Fruit fly (Drosophila melanogaster): Measurements from ENCODE around the gene CG10492.

The CG10492 gene

dm6 chr2L:19021278-19022220, 32.3 kb upstream of the CG10492 start (continued):
- TF ChIP-seq fd85E (GFP tag; optimal IDR thresholded peaks at IDR 0.05) (peak; percentile 1), Sox102F (GFP tag; optimal IDR thresholded peaks at IDR 0.05) (peak; percentile 85), Smox (GFP tag; optimal IDR thresholded peaks at IDR 0.05) (peak; percentile 78), acj6 (GFP tag; optimal IDR thresholded peaks at IDR 0.05) (peak; percentile 81), Hr39 (GFP tag; optimal IDR thresholded peaks at IDR 0.05) (peak; percentile 67), Eip93F (GFP tag; optimal IDR thresholded peaks at IDR 0.05) (peak; percentile 56), Blimp-1 (GFP tag; optimal IDR thresholded peaks at IDR 0.05) (peak; percentile 61), Eip78C (GFP tag) (peak; percentile 97), dac (GFP tag; optimal IDR thresholded peaks at IDR 0.05) (peak; percentile 53), CG11902 (GFP tag; optimal IDR thresholded peaks at IDR 0.05) (peak; percentile 66), Lpt (GFP tag; optimal IDR thresholded peaks at IDR 0.05) (peak; percentile 59), Eip75B (GFP tag; optimal IDR thresholded peaks at IDR 0.05) (peak; percentile 78), vri (GFP tag; optimal IDR thresholded peaks at IDR 0.05) (peak; percentile 68), achi (GFP tag; optimal IDR thresholded peaks at IDR 0.05) (peak; percentile 87), salr (GFP tag; optimal IDR thresholded peaks at IDR 0.05) (peak; percentile 54 to 82), Hr38 (GFP tag; optimal IDR thresholded peaks at IDR 0.05) (no peak), CG10631 (GFP tag; optimal IDR thresholded peaks at IDR 0.05) (peak; percentile 84), CG34406 (GFP tag; optimal IDR thresholded peaks at IDR 0.05) (peak; percentile 80), CG8319 (GFP tag; optimal IDR thresholded peaks at IDR 0.05) (peak; percentile 56), CG16779 (tag; optimal IDR thresholded peaks at IDR 0.05) (peak; percentile 83), cyc (GFP tag; optimal IDR thresholded peaks at IDR 0.05) (peak; percentile 71), CG6276 (GFP tag; optimal IDR thresholded peaks at IDR 0.05) (peak; percentile 72)

- TF ChIP-seq fd59A (GFP tag; optimal IDR thresholded peaks at IDR 0.05) (no peak), CG15336 (GFP tag; IDR thresholded peaks at IDR 0.05) (no peak), Lpt (GFP tag; optimal IDR thresholded peaks at IDR 0.05) (no peak), CG8319 (GFP tag; optimal IDR thresholded peaks at IDR 0.05) (no peak), Eip78C (GFP tag) (no peak), CG32006 (GFP tag; optimal IDR thresholded peaks at IDR 0.05) (no peak), CG4318 (GFP tag; optimal IDR thresholded peaks at IDR 0.05) (no peak), CG6808 (GFP tag; optimal IDR thresholded peaks at IDR 0.05) (no peak), topi (GFP tag; optimal IDR thresholded peaks at IDR 0.05) (no peak)
Observed at dm6 chr2L:19022221-19022516, 31.7 kb upstream of the CG10492 start, which contains the start of gene CG15172. CG15172 (plus strand) TSS chr2L:19022417.

DNA sequence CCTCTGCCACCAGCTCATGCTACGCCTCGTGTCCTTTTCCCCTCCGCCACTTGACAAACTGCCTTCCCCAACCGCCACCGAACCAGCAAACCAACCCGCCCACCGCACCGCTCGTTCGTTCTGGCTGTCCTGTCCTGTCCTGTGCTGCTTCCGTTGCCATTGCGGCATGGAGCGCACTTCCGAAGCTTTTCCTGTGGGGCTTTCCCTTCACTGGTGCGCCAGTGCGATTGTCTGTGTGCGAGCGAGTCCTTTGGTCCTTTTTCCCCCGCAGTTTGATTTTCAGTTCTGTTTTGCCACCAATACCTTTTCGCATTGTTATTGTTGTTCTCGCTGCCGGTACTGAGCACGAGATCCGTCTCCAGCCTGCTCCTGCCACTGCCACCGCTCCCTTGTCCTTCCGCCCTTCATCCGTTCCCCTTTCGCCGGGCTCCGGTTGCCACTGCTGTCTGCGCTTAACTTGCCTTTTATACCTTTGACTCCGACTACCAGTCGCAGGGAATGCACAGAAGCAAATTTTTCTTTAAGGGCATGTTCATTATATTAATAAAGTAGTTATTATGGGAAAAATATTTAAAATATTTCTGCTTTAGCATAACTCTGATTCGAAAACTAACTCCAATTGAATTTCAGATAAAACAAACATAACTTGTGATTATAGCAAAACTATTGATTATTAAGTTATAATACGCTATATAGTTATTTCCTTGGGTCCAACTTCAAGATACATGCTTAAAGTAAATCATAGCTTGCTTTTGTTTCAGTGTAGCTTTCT, 29.7 kb upstream of the CG10492 start:
- TF ChIP-seq fd85E (GFP tag; optimal IDR thresholded peaks at IDR 0.05) (no peak), fd59A (GFP tag; optimal IDR thresholded peaks at IDR 0.05) (peak; percentile 49), Hr4 (GFP tag; optimal IDR thresholded peaks at IDR 0.05) (peak; percentile 48), CG4318 (GFP tag; optimal IDR thresholded peaks at IDR 0.05) (peak; percentile 28), CG6808 (GFP tag; optimal IDR thresholded peaks at IDR 0.05) (peak; percentile 75), svp (GFP tag) (peak; percentile 66), fkh (GFP tag; optimal IDR thresholded peaks at IDR 0.05) (no peak), ss (GFP tag; optimal IDR thresholded peaks at IDR 0.05) (peak; percentile 27 to 71), CG32006 (GFP tag; optimal IDR thresholded peaks at IDR 0.05) (peak; percentile 70), CG10631 (GFP tag; optimal IDR thresholded peaks at IDR 0.05) (peak; percentile 47), CG8319 (GFP tag; optimal IDR thresholded peaks at IDR 0.05) (peak; percentile 37), lz (GFP tag; optimal IDR thresholded peaks at IDR 0.05) (peak; percentile 52), spab (GFP tag; optimal IDR thresholded peaks at IDR 0.05) (peak; percentile 71), Smox (GFP tag; optimal IDR thresholded peaks at IDR 0.05) (peak; percentile 57), eg (GFP tag; IDR thresholded peaks at IDR 0.05) (no peak), acj6 (GFP tag; optimal IDR thresholded peaks at IDR 0.05) (peak; percentile 56), CG11294 (GFP tag; IDR thresholded peaks at IDR 0.05) (no peak; the same call in 1 of the 2 replicates), cyc (GFP tag; optimal IDR thresholded peaks at IDR 0.05) (peak; percentile 28), CG11902 (GFP tag; optimal IDR thresholded peaks at IDR 0.05) (peak; percentile 29), vri (GFP tag; optimal IDR thresholded peaks at IDR 0.05) (peak; percentile 4), Lpt (GFP tag; optimal IDR thresholded peaks at IDR 0.05) (no peak), CG6163 (GFP tag; IDR thresholded peaks at IDR 0.05) (no peak), CG3919 (GFP tag; optimal IDR thresholded peaks at IDR 0.05) (peak; percentile 54), CG31627 (GFP tag; optimal IDR thresholded peaks at IDR 0.05) (peak; percentile 42), Ets21C (GFP tag; optimal IDR thresholded peaks at IDR 0.05) (peak; percentile 33), CG6854 (GFP tag; optimal IDR thresholded peaks at IDR 0.05) (no peak), Hr38 (GFP tag; optimal IDR thresholded peaks at IDR 0.05) (no peak), CG8119 (GFP tag; IDR thresholded peaks at IDR 0.05) (peak; percentile 57; the same call in 2 of the 3 replicates), salr (GFP tag; optimal IDR thresholded peaks at IDR 0.05) (peak; percentile 31 to 39)
